Worm (Caenorhabditis elegans) whole organism, L4 larva: ENCODE results near the gene fbxb-76.

Source experiments
- ces-1 ChIP-seq: fragments of 150-350 bp; sonication (generic microtip); optimal IDR thresholded peaks from 4 replicates; lab custom pipeline; 2014; ENCODE audit warnings: missing biosample characterization, missing genetic modification reagents, missing genetic modification characterization
- ctbp-1 ChIP-seq: fragments of 200-800 bp; sonication (Bioruptor generic); IDR thresholded peaks from 2 replicates; pipeline ENCODE4 v1.3.6; 2022; ENCODE audit warnings: missing genetic modification reagents, missing genetic modification characterization, missing compliant biosample characterization
- sdz-12 ChIP-seq: fragments of 200-800 bp; sonication (Bioruptor generic); optimal IDR thresholded peaks from 2 replicates; lab custom pipeline; 2018; ENCODE audit warnings: mild to moderate bottlenecking, missing genetic modification characterization, missing compliant biosample characterization

DNA sequence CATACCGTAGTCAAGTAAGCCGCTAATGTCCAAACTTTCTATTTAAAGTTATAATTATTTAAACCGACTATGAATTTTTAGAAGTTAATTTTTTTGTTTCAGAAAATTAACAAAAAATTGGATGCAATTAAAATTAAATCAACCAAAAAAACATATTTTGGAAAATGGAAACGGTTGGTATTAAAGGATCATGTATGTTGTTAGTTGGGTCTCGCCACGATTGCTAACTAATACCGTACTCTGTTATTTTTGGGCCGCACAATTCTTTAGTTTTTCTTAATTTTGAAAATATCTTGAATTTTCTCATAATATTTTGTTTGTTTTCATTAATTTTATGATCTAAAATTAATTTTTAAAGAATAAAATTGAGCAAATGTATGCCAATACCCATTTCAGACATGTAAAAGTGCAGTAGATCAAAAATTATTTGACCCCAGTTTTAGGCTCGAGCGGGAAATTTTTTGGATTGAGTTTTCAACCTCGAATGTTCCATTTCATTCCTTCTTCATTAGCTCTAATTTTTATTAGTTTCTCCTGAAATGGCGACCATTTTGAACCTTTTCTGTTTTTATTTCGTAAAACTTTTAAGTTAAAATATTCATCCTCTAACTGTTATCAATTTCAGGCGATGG lies 6.7 kb downstream of the fbxb-76 start, which contains the start of gene cbd-1:
- no peak for TF ChIP-seq sdz-12 (GFP tag; lab: Kevin White, UChicago)
- TF ChIP-seq ces-1 (GFP tag; lab: Kevin White, UChicago): no peak
- TF ChIP-seq ctbp-1 (GFP tag; lab: Robert Waterston, UW): no peak
